Worm (Caenorhabditis elegans): ENCODE results near the gene srz-101.

DNA sequence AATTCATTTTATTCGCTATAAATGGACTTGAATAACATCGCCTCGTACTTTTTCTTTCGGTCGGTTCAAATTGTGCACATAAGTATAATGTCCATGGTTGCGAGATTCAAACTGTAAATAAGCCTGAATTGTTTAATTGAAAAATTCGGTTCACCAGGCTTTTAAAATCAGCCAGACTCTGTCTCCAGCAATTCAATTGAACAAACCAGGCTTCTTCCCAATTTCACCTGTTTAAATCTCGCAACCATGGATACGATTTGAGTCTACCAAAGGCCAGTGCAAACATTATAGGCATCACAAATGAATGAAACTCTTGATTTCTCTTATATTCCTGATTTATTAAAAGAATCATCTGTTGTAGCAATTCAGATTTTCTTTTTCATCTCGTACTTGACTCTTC is 37.0 kb downstream of the srz-101 start, which contains the start of gene srz-100:
- TF ChIP-seq sptf-1 (tag; optimal IDR thresholded peaks at IDR 0.05) (no peak), ham-2 (GFP tag; optimal IDR thresholded peaks at IDR 0.05) (no peak), nhr-12 (tag; optimal IDR thresholded peaks at IDR 0.05) (no peak), unc-62 (GFP tag; optimal IDR thresholded peaks at IDR 0.05) (no peak)
